Fruit fly (Drosophila melanogaster): Measurements from ENCODE around the gene CG33322.

Gene CG33322

DNA sequence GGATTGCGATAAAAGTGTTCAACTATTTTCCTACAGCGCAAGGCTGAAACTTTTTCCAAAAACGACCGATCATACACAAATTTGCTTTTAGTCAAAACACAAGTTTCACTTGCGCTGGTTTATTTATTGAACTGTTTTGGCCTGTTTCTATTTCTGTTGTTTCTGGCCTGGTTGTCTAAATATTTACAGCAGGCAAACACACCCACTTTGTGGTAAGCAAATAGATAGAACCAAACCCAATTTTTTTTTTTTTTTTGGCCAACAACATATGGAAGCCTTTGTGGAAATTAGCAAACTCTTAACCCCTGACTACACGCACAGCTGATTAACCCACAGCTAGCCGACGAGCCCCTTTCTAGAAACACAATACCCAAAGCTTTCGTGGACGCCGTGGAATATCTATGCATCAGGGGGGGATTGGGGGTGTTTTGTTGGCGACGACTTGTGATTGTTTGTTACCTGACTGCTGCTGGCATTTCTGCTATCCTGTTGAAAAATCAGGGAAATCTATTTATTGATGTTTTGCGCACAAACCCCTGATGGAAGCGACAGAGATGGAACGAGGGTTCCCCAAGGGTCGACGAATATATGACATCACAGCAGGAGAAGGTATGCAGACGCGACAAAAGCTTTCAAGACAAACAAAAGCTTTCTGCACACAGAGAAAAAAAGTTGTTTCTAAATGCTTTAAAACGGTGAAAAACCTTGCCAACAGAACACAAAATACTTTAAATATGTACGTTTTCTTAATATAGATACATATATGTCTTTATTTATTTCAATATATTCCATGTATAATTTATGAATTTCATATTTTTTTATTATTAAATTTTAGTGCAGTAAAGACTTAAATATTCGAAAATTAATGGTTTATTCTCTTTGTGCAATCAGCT is 8.2 kb downstream of the CG33322 start (continued):
- TF ChIP-seq dmrt11E (tag; optimal IDR thresholded peaks at IDR 0.05) (no peak), CG2120 (GFP tag; optimal IDR thresholded peaks at IDR 0.05) (peak; percentile 53), Hmx (GFP tag; optimal IDR thresholded peaks at IDR 0.05) (no peak), Dip2 (GFP tag; IDR thresholded peaks at IDR 0.05) (no peak), dati (GFP tag; IDR thresholded peaks at IDR 0.05) (no peak), CG16863 (GFP tag; optimal IDR thresholded peaks at IDR 0.05) (no peak), fd102C (GFP tag; optimal IDR thresholded peaks at IDR 0.05) (no peak), Xbp1 (GFP tag; optimal IDR thresholded peaks at IDR 0.05) (peak; percentile 13), NC2β (GFP tag; optimal IDR thresholded peaks at IDR 0.05) (no peak), scrt (GFP tag; optimal IDR thresholded peaks at IDR 0.05) (peak; percentile 59), CG12155 (GFP tag; optimal IDR thresholded peaks at IDR 0.05) (peak; percentile 18), CG2199 (GFP tag; IDR thresholded peaks at IDR 0.05) (0 out of 3 replicates have a peak, but pooled peaks have one; percentile 51), CG2712 (tag; optimal IDR thresholded peaks at IDR 0.05) (peak; percentile 56), so (GFP tag; IDR thresholded peaks at IDR 0.05) (peak; percentile 50; the same call in 1 of the 3 replicates), E2f1 (GFP tag; IDR thresholded peaks at IDR 0.05) (peak; percentile 66), esg (GFP tag; conservative IDR thresholded peaks at IDR 0.05) (peak; percentile 53), CG15514 (GFP tag; optimal IDR thresholded peaks at IDR 0.05) (peak; percentile 66), CG31224 (GFP tag; IDR thresholded peaks at IDR 0.05) (peak; percentile 98), zen2 (GFP tag; IDR thresholded peaks at IDR 0.05; ENCODE audit: partially characterized antibody) (no peak), fu2 (GFP tag; optimal IDR thresholded peaks at IDR 0.05) (no peak), emc (GFP tag; optimal IDR thresholded peaks at IDR 0.05) (peak; percentile 15), dpn (GFP tag; optimal IDR thresholded peaks at IDR 0.05) (peak in 1 of 2 experiments; percentile 4), dimm (GFP tag; IDR thresholded peaks at IDR 0.05) (no peak), D19B (GFP tag; optimal IDR thresholded peaks at IDR 0.05) (peak; percentile 42), dmrt99B (tag; optimal IDR thresholded peaks at IDR 0.05) (peak; percentile 70), sisA (GFP tag; IDR thresholded peaks at IDR 0.05) (peak; percentile 13; the same call in 1 of the 2 replicates), CG1832 (GFP tag; optimal IDR thresholded peaks at IDR 0.05) (no peak), Elba2 (GFP tag; optimal IDR thresholded peaks at IDR 0.05) (no peak), Hmr (GFP tag; optimal IDR thresholded peaks at IDR 0.05) (peak; percentile 72), stwl (tag; optimal IDR thresholded peaks at IDR 0.05) (no peak), nmo (GFP tag; optimal IDR thresholded peaks at IDR 0.05) (peak; percentile 29), CG12744 (GFP tag; optimal IDR thresholded peaks at IDR 0.05) (peak; percentile 33), Oaz (GFP tag; IDR thresholded peaks at IDR 0.05) (0 out of 2 replicates have a peak, but pooled peaks have one; percentile 36), Oli (tag; optimal IDR thresholded peaks at IDR 0.05) (peak; percentile 40), D19A (tag; optimal IDR thresholded peaks at IDR 0.05) (peak; percentile 43), pzg (GFP tag; optimal IDR thresholded peaks at IDR 0.05) (no peak), oc (tag; optimal IDR thresholded peaks at IDR 0.05) (no peak), twi (tag; optimal IDR thresholded peaks at IDR 0.05) (no peak), CG15696 (tag; optimal IDR thresholded peaks at IDR 0.05) (no peak), CG10979 (tag; optimal IDR thresholded peaks at IDR 0.05) (peak; percentile 50), CG43689 (GFP tag; IDR thresholded peaks at IDR 0.05) (no peak), pita (GFP tag; optimal IDR thresholded peaks at IDR 0.05) (no peak), Hey (tag; optimal IDR thresholded peaks at IDR 0.05) (peak; percentile 25), sens (GFP tag) (peak; percentile 54), CG17829 (tag; optimal IDR thresholded peaks at IDR 0.05) (peak; percentile 28), croc (GFP tag; conservative IDR thresholded peaks at IDR 0.05) (0 out of 3 replicates have a peak, but pooled peaks have one; percentile 16), danr (GFP tag; IDR thresholded peaks at IDR 0.05) (0 out of 2 replicates have a peak, but pooled peaks have one; percentile 22), CG8924 (tag; optimal IDR thresholded peaks at IDR 0.05) (peak; percentile 50), Optix (GFP tag; IDR thresholded peaks at IDR 0.05) (0 out of 3 replicates have a peak, but pooled peaks have one; percentile 10)

Measured in whole organism, embryonic.